Worm (Caenorhabditis elegans) whole organism, L4 larva: ENCODE data around the gene B0416.11.

Experiments
- F49E8.2 ChIP-seq: sonication (generic microtip); optimal IDR thresholded peaks from 2 replicates; lab custom pipeline; 2016; ENCODE audit warnings: missing compliant biosample characterization, mild to moderate bottlenecking, missing genetic modification characterization, borderline replicate concordance
- R02D3.7 ChIP-seq: fragments of 150-350 bp; sonication (generic microtip); optimal IDR thresholded peaks from 3 replicates; lab custom pipeline; 2014; ENCODE audit warnings: missing biosample characterization, missing genetic modification characterization
- Y105C5A.15 ChIP-seq: fragments of 200-800 bp; sonication (Bioruptor generic); IDR thresholded peaks from 2 replicates; pipeline ENCODE4 v1.3.6; 2022; ENCODE audit warnings: missing genetic modification characterization, missing compliant biosample characterization
- attf-4 ChIP-seq: sonication (generic microtip); optimal IDR thresholded peaks from 3 replicates; lab custom pipeline; 2017; ENCODE audit warnings: missing biosample characterization, missing genetic modification characterization
- ceh-28 ChIP-seq: fragments of 150-350 bp; optimal IDR thresholded peaks from 2 replicates; lab custom pipeline; 2014; ENCODE audit warnings: missing biosample characterization, missing genetic modification reagents, missing genetic modification characterization
- ceh-62 ChIP-seq: sonication (generic microtip); optimal IDR thresholded peaks from 2 replicates; lab custom pipeline; 2017; ENCODE audit warnings: missing biosample characterization, missing genetic modification characterization
- cey-2 ChIP-seq: sonication (generic microtip); optimal IDR thresholded peaks from 3 replicates; lab custom pipeline; 2017; ENCODE audit warnings: missing genetic modification characterization, mild to moderate bottlenecking, missing compliant biosample characterization, antibody characterized with exemption, borderline replicate concordance; ENCODE audit not compliant: insufficient read depth
- dmd-6 ChIP-seq: fragments of 200-800 bp; sonication (Bioruptor generic); IDR thresholded peaks from 2 replicates; pipeline ENCODE4 v1.3.6; 2022; ENCODE audit warnings: missing genetic modification reagents, missing genetic modification characterization, missing compliant biosample characterization
- dmd-8 ChIP-seq: fragments of 200-800 bp; sonication (Bioruptor generic); IDR thresholded peaks from 2 replicates; pipeline ENCODE4 v1.3.6; 2022; ENCODE audit warnings: missing genetic modification characterization, missing compliant biosample characterization
- dve-1 ChIP-seq: sonication (generic microtip); optimal IDR thresholded peaks from 2 replicates; lab custom pipeline; 2017; ENCODE audit warnings: antibody characterized with exemption, mild to moderate bottlenecking, missing genetic modification characterization, missing compliant biosample characterization; ENCODE audit not compliant: insufficient read depth
- egl-27 ChIP-seq: sonication (generic microtip); optimal IDR thresholded peaks from 3 replicates; lab custom pipeline; 2017; ENCODE audit warnings: missing biosample characterization, missing genetic modification reagents, missing genetic modification characterization
- egl-43 ChIP-seq: fragments of 200-800 bp; sonication (Bioruptor generic); IDR thresholded peaks from 2 replicates; pipeline ENCODE4 v1.3.6; 2022; ENCODE audit warnings: missing genetic modification reagents, missing genetic modification characterization, missing compliant biosample characterization
- fkh-10 ChIP-seq: fragments of 150-350 bp; optimal IDR thresholded peaks from 2 replicates; lab custom pipeline; 2014; ENCODE audit warnings: missing biosample characterization, missing genetic modification reagents, missing genetic modification characterization
- fos-1 ChIP-seq: fragments of 150-350 bp; optimal IDR thresholded peaks from 2 replicates; lab custom pipeline; 2014; ENCODE audit warnings: missing biosample characterization, missing genetic modification characterization
- gei-8 ChIP-seq: fragments of 200-800 bp; sonication (Bioruptor generic); optimal IDR thresholded peaks from 2 replicates; lab custom pipeline; 2018; ENCODE audit warnings: mild to moderate bottlenecking, missing genetic modification characterization, missing compliant biosample characterization
- hlh-11 ChIP-seq: fragments of 200-800 bp; sonication (Bioruptor generic); optimal IDR thresholded peaks from 2 replicates; lab custom pipeline; 2018; ENCODE audit warnings: mild to moderate bottlenecking, missing genetic modification characterization, missing compliant biosample characterization
- hlh-30 ChIP-seq: sonication (generic microtip); optimal IDR thresholded peaks from 2 replicates; lab custom pipeline; 2017; ENCODE audit warnings: antibody characterized with exemption, mild to moderate bottlenecking, missing genetic modification characterization, missing compliant biosample characterization; ENCODE audit not compliant: insufficient read depth
- hmg-1.1 ChIP-seq: fragments of 200-800 bp; sonication (Bioruptor generic); IDR thresholded peaks from 2 replicates; pipeline ENCODE4 v1.3.6; 2022; ENCODE audit warnings: missing genetic modification reagents, missing genetic modification characterization, missing compliant biosample characterization
- lin-1 ChIP-seq: fragments of 200-800 bp; sonication (Bioruptor generic); IDR thresholded peaks from 2 replicates; pipeline ENCODE4 v1.3.6; 2022; ENCODE audit warnings: missing genetic modification reagents, missing genetic modification characterization, missing compliant biosample characterization
- lin-13 ChIP-seq: fragments of 150-350 bp; optimal IDR thresholded peaks from 2 replicates; lab custom pipeline; 2014; ENCODE audit warnings: missing biosample characterization, missing genetic modification reagents, missing genetic modification characterization
- lin-29 ChIP-seq: fragments of 200-800 bp; sonication (Bioruptor generic); IDR thresholded peaks from 2 replicates; pipeline ENCODE4 v1.3.6; 2022; ENCODE audit warnings: missing genetic modification reagents, missing genetic modification characterization, missing compliant biosample characterization
- lin-38 ChIP-seq: fragments of 200-800 bp; sonication (Bioruptor generic); IDR thresholded peaks from 2 replicates; pipeline ENCODE4 v1.3.6; 2022; ENCODE audit warnings: missing genetic modification reagents, missing genetic modification characterization, missing compliant biosample characterization
- madf-5 ChIP-seq, 2 experiments: fragments of 200-800 bp; sonication (Bioruptor generic); IDR thresholded peaks; 2 replicates each; pipeline ENCODE4 v1.3.6; 2022; ENCODE audit warnings: missing compliant biosample characterization in 2 of 2, missing genetic modification characterization in 2 of 2
- madf-9 ChIP-seq: fragments of 200-800 bp; sonication (Bioruptor generic); conservative IDR thresholded peaks from 2 replicates; pipeline ENCODE4 v1.3.6; 2022; ENCODE audit warnings: missing genetic modification reagents, missing genetic modification characterization, missing compliant biosample characterization
- mdl-1 ChIP-seq, 2 experiments: fragments of 150-350 bp in 1 of 2; sonication (generic microtip) in 1 of 2; optimal IDR thresholded peaks; 2 replicates each; lab custom pipeline; 2014 to 2017; ENCODE audit warnings: missing biosample characterization in 2 of 2, missing genetic modification characterization in 2 of 2
- mdt-29 ChIP-seq: fragments of 200-800 bp; sonication (Bioruptor generic); IDR thresholded peaks from 2 replicates; pipeline ENCODE4 v1.3.6; 2022; ENCODE audit warnings: missing genetic modification reagents, missing genetic modification characterization, missing compliant biosample characterization
- mep-1 ChIP-seq: fragments of 150-350 bp; sonication (generic microtip); optimal IDR thresholded peaks from 3 replicates; lab custom pipeline; 2014; ENCODE audit warnings: missing biosample characterization, missing genetic modification characterization
- mxl-2 ChIP-seq: fragments of 200-800 bp; sonication (Bioruptor generic); conservative IDR thresholded peaks from 2 replicates; pipeline ENCODE4 v1.3.6; 2022; ENCODE audit warnings: missing genetic modification reagents, missing genetic modification characterization, missing compliant biosample characterization
- mxl-3 ChIP-seq: fragments of 200-800 bp; sonication (Bioruptor generic); optimal IDR thresholded peaks from 2 replicates; lab custom pipeline; 2018; ENCODE audit warnings: mild to moderate bottlenecking, missing genetic modification characterization, missing compliant biosample characterization
- nhr-102 ChIP-seq: sonication (generic microtip); optimal IDR thresholded peaks from 2 replicates; lab custom pipeline; 2016; ENCODE audit warnings: mild to moderate bottlenecking, missing genetic modification characterization, moderate library complexity, missing compliant biosample characterization
- nhr-111 ChIP-seq: fragments of 200-800 bp; sonication (Bioruptor generic); optimal IDR thresholded peaks from 2 replicates; lab custom pipeline; 2018; ENCODE audit warnings: mild to moderate bottlenecking, missing genetic modification characterization, missing compliant biosample characterization
- nhr-28 ChIP-seq: fragments of 150-350 bp; optimal IDR thresholded peaks from 2 replicates; lab custom pipeline; 2014; ENCODE audit warnings: missing biosample characterization, missing genetic modification characterization
- nhr-42 ChIP-seq: fragments of 200-800 bp; sonication (Bioruptor generic); IDR thresholded peaks from 2 replicates; pipeline ENCODE4 v1.3.6; 2022; ENCODE audit warnings: missing genetic modification characterization, missing compliant biosample characterization
- nhr-76 ChIP-seq: fragments of 150-350 bp; optimal IDR thresholded peaks from 2 replicates; lab custom pipeline; 2014; ENCODE audit warnings: missing biosample characterization, missing genetic modification characterization
- php-3 ChIP-seq: fragments of 200-800 bp; sonication (Bioruptor generic); IDR thresholded peaks from 2 replicates; pipeline ENCODE4 v1.3.6; 2022; ENCODE audit warnings: missing genetic modification reagents, missing genetic modification characterization, missing compliant biosample characterization
- pqm-1 ChIP-seq: sonication (generic microtip); optimal IDR thresholded peaks from 2 replicates; lab custom pipeline; 2017; ENCODE audit warnings: missing biosample characterization, missing genetic modification characterization
- sdz-12 ChIP-seq: fragments of 200-800 bp; sonication (Bioruptor generic); optimal IDR thresholded peaks from 2 replicates; lab custom pipeline; 2018; ENCODE audit warnings: mild to moderate bottlenecking, missing genetic modification characterization, missing compliant biosample characterization
- snpc-4 ChIP-seq: fragments of 150-350 bp; optimal IDR thresholded peaks from 2 replicates; lab custom pipeline; 2014; ENCODE audit warnings: missing biosample characterization, missing genetic modification characterization
- tag-97 ChIP-seq: fragments of 200-800 bp; sonication (Bioruptor generic); IDR thresholded peaks from 2 replicates; pipeline ENCODE4 v1.3.6; 2022; ENCODE audit warnings: missing genetic modification characterization, missing compliant biosample characterization
- unc-130 ChIP-seq: sonication (generic microtip); optimal IDR thresholded peaks from 2 replicates; lab custom pipeline; 2016; ENCODE audit warnings: missing genetic modification reagents, missing genetic modification characterization, missing compliant biosample characterization
- zip-11 ChIP-seq: fragments of 200-800 bp; sonication (Bioruptor generic); IDR thresholded peaks from 2 replicates; pipeline ENCODE4 v1.3.6; 2022; ENCODE audit warnings: missing genetic modification characterization, missing compliant biosample characterization
- ztf-11 ChIP-seq: fragments of 150-350 bp; optimal IDR thresholded peaks from 2 replicates; lab custom pipeline; 2014; ENCODE audit warnings: missing biosample characterization, missing genetic modification characterization
- ztf-7 ChIP-seq: fragments of 150-350 bp; optimal IDR thresholded peaks from 2 replicates; lab custom pipeline; 2014; ENCODE audit warnings: missing biosample characterization, missing genetic modification characterization

B0416.11 gene

ce11 chrX:9296591-9296990, 13.7 kb upstream of the B0416.11 start, which contains the start of gene gly-13 (continued):
- TF ChIP-seq mdl-1 (tag; optimal IDR thresholded peaks at IDR 0.05; lab: Kevin White, UChicago) (no peak), lin-38 (no peak), lin-13 (GFP tag; lab: Kevin White, UChicago) (no peak), tag-97 (no peak), lin-1 (GFP tag; lab: Robert Waterston, UW) (no peak), attf-4 (tag; lab: Kevin White, UChicago) (no peak), nhr-102 (tag; lab: Kevin White, UChicago) (no peak), ceh-28 (tag; lab: Kevin White, UChicago) (no peak)

ce11 chrX:9295471-9295870, 12.5 kb upstream of the B0416.11 start:
- TF ChIP-seq pqm-1 (tag; lab: Kevin White, UChicago) (peak; percentile 36), dve-1 (tag; lab: Kevin White, UChicago) (peak; percentile 38), zip-11 (GFP tag; lab: Robert Waterston, UW) (no peak), nhr-28 (tag; lab: Kevin White, UChicago) (peak; percentile 40), mxl-3 (GFP tag; lab: Kevin White, UChicago) (peak; percentile 37), mdt-29 (GFP tag; lab: Robert Waterston, UW) (no peak), dmd-6 (GFP tag; lab: Robert Waterston, UW) (peak; percentile 60), R02D3.7 (tag; lab: Kevin White, UChicago) (no peak), hlh-11 (tag; lab: Kevin White, UChicago) (peak; percentile 31), hlh-30 (peak; percentile 27), nhr-76 (no peak)
- TF ChIP-seq, all 104 proteins: peak for 7

ce11 chrX:9291345-9291744, 8.4 kb upstream of the B0416.11 start, which contains the start of gene B0416.3:
Gene B0416.3 (plus strand): TSS chrX:9291645.
- TF ChIP-seq F49E8.2 (tag; lab: Kevin White, UChicago), result no peak
- TF ChIP-seq hlh-30, result no peak
- TF ChIP-seq fos-1 (tag; lab: Kevin White, UChicago), result no peak

DNA sequence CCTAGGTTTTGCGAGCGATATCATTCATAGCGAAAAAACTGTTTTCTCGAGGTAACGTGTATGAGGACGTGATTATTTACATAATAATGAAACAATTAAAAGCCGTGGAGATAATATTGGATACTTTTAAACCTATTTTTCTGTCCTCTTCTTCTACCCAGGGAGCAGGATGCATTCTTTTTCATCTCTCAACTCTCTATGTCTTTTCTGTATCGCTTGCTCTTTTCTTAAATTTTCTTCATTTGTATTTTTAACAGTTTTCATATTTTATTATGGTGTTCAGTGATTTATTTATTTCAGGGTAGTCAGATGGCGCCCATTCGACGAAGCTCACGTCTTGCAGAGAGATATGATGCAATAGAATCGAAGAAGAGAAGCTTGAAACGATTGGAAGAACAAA, 4.3 kb downstream of the B0416.11 start, which contains the start of gene B0416.4:
Gene B0416.4 (plus strand): TSS at position 301 of the 400 bp plus-strand sequence.
- TF ChIP-seq cey-2 (tag; lab: Kevin White, UChicago), result no peak
- TF ChIP-seq ztf-11 (tag; lab: Kevin White, UChicago), result no peak
- no peak for TF ChIP-seq nhr-42 (GFP tag; lab: Robert Waterston, UW)
- TF ChIP-seq tag-97, result no peak
- TF ChIP-seq egl-43 (GFP tag; lab: Robert Waterston, UW), result no peak
- TF ChIP-seq gei-8 (GFP tag; lab: Kevin White, UChicago), result no peak
- TF ChIP-seq attf-4 (tag; lab: Kevin White, UChicago), result no peak
- TF ChIP-seq fkh-10, result no peak
- TF ChIP-seq dmd-6 (GFP tag; lab: Robert Waterston, UW), result no peak
- no peak for TF ChIP-seq hlh-30
- no peak for TF ChIP-seq snpc-4 (tag; lab: Kevin White, UChicago)
- TF ChIP-seq madf-9, result no peak
- no peak for TF ChIP-seq lin-1 (GFP tag; lab: Robert Waterston, UW)
- TF ChIP-seq, all 104 proteins: peak for 0

- TF ChIP-seq lin-29 (GFP tag; lab: Robert Waterston, UW) (no peak), mep-1 (tag; lab: Kevin White, UChicago) (no peak), ztf-7 (tag; lab: Kevin White, UChicago) (no peak), unc-130 (GFP tag; lab: Kevin White, UChicago) (no peak), nhr-111 (GFP tag; lab: Kevin White, UChicago) (no peak), ceh-62 (no peak), mdt-29 (GFP tag; lab: Robert Waterston, UW) (no peak), egl-27 (tag; lab: Kevin White, UChicago) (no peak), hmg-1.1 (GFP tag; lab: Robert Waterston, UW) (no peak), madf-5 (GFP tag; IDR thresholded peaks at IDR 0.05; lab: Robert Waterston, UW) (no peak), mxl-2 (GFP tag; lab: Robert Waterston, UW) (no peak), php-3 (GFP tag; lab: Robert Waterston, UW) (no peak), sdz-12 (GFP tag; lab: Kevin White, UChicago) (no peak), madf-9 (no peak), Y105C5A.15 (GFP tag; lab: Robert Waterston, UW) (no peak), dmd-8 (GFP tag; lab: Robert Waterston, UW) (no peak), nhr-42 (GFP tag; lab: Robert Waterston, UW) (no peak)
Measured at ce11 chrX:9274574-9274973, 8.4 kb downstream of the B0416.11 start, which contains the start of gene B0416.10. Gene B0416.10 (minus strand): TSS chrX:9274674.
